Worm (Caenorhabditis elegans) whole organism, early embryonic: ENCODE results near the gene Y57A10A.2.

Source experiments
- B0310.2 ChIP-seq: sonication (generic microtip); optimal IDR thresholded peaks from 2 replicates; lab custom pipeline; 2016; ENCODE audit warnings: mild to moderate bottlenecking, missing genetic modification characterization, missing compliant biosample characterization
- F13C5.2 ChIP-seq: sonication (generic microtip); optimal IDR thresholded peaks from 2 replicates; lab custom pipeline; 2017; ENCODE audit warnings: mild to moderate bottlenecking, missing genetic modification characterization, inconsistent platforms, missing compliant biosample characterization
- aly-1 ChIP-seq: sonication (generic microtip); optimal IDR thresholded peaks from 2 replicates; lab custom pipeline; 2016; ENCODE audit warnings: missing genetic modification characterization, missing compliant biosample characterization
- ama-1 ChIP-seq: fragments of 150-350 bp; optimal IDR thresholded peaks from 2 replicates; lab custom pipeline; 2014
- ceh-13 ChIP-seq: fragments of 200-800 bp; sonication (Bioruptor generic); optimal IDR thresholded peaks from 2 replicates; lab custom pipeline; 2018; ENCODE audit warnings: mild to moderate bottlenecking, missing genetic modification characterization, missing compliant biosample characterization
- ceh-36 ChIP-seq: sonication (generic microtip); optimal IDR thresholded peaks from 2 replicates; lab custom pipeline; 2016; ENCODE audit warnings: missing genetic modification characterization, inconsistent platforms, missing compliant biosample characterization
- ets-7 ChIP-seq: sonication (generic microtip); optimal IDR thresholded peaks from 2 replicates; lab custom pipeline; 2016; ENCODE audit warnings: missing genotype, missing genetic modification characterization, missing compliant biosample characterization
- flt-1 ChIP-seq: fragments of 200-800 bp; sonication (Bioruptor generic); IDR thresholded peaks from 2 replicates; pipeline ENCODE4 v1.3.6; 2022; ENCODE audit warnings: missing genetic modification characterization, missing compliant biosample characterization
- hmbx-1 ChIP-seq: sonication (generic microtip); optimal IDR thresholded peaks from 2 replicates; lab custom pipeline; 2016; ENCODE audit warnings: mild to moderate bottlenecking, missing genetic modification characterization, missing compliant biosample characterization
- hmg-4 ChIP-seq: fragments of 200-800 bp; sonication (Bioruptor generic); optimal IDR thresholded peaks from 2 replicates; lab custom pipeline; 2018; ENCODE audit warnings: mild to moderate bottlenecking, missing genetic modification characterization, missing compliant biosample characterization
- hnd-1 ChIP-seq: sonication (generic microtip); optimal IDR thresholded peaks from 2 replicates; lab custom pipeline; 2016; ENCODE audit warnings: missing genetic modification characterization, missing compliant biosample characterization
- pes-1 ChIP-seq: fragments of 200-800 bp; sonication (Bioruptor generic); IDR thresholded peaks from 2 replicates; pipeline ENCODE4 v1.3.6; 2022; ENCODE audit warnings: missing genetic modification reagents, missing genetic modification characterization, missing compliant biosample characterization
- scrt-1 ChIP-seq: fragments of 200-800 bp; sonication (Bioruptor generic); IDR thresholded peaks from 2 replicates; pipeline ENCODE4 v1.3.6; 2022; ENCODE audit warnings: missing genetic modification characterization, missing compliant biosample characterization
- sea-1 ChIP-seq: fragments of 200-800 bp; sonication (Bioruptor generic); conservative IDR thresholded peaks from 2 replicates; pipeline ENCODE4 v1.3.6; 2022; ENCODE audit warnings: missing genetic modification characterization, missing compliant biosample characterization
- tbx-11 ChIP-seq: fragments of 200-800 bp; sonication (Bioruptor generic); IDR thresholded peaks from 2 replicates; pipeline ENCODE4 v1.3.6; 2022; ENCODE audit warnings: missing genetic modification characterization, missing compliant biosample characterization
- tbx-37 ChIP-seq: fragments of 200-800 bp; sonication (Bioruptor generic); conservative IDR thresholded peaks from 2 replicates; pipeline ENCODE4 v1.3.6; 2022; ENCODE audit warnings: missing genetic modification reagents, missing genetic modification characterization, missing compliant biosample characterization
- tra-4 ChIP-seq: sonication (generic microtip); optimal IDR thresholded peaks from 2 replicates; lab custom pipeline; 2017; ENCODE audit warnings: missing genetic modification characterization, missing compliant biosample characterization

Gene Y57A10A.2

DNA sequence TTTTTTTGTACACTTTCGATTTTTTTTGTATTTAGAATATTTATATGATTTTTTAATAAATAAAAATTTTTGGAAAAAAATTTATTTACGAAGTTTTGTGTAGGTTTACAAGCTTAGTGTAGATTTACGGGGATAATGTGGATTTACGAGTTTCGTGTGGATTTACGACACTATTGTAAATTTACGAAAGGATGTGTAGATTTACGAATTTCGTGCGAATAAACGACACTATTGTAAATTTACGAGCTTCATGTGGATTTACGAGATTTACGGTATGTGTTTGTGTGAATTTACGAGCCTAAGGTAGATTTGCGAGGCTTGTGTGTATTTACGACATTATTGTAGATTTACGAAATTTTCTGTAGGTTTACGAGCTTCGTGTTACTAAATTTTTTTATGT is 41.8 kb downstream of the Y57A10A.2 start:
- no peak for TF ChIP-seq F13C5.2 (tag; lab: Kevin White, UChicago)
- no peak for TF ChIP-seq flt-1 (GFP tag; lab: Robert Waterston, UW)
- no peak for TF ChIP-seq tbx-37 (GFP tag; lab: Robert Waterston, UW)
- no peak for TF ChIP-seq ama-1 (lab: Kevin White, UChicago)
- no peak for TF ChIP-seq scrt-1 (GFP tag; lab: Robert Waterston, UW)
- TF ChIP-seq ets-7 (tag; lab: Kevin White, UChicago), result no peak
- TF ChIP-seq B0310.2 (tag; lab: Kevin White, UChicago), result no peak
- no peak for TF ChIP-seq ceh-13
- no peak for TF ChIP-seq ceh-36 (tag; lab: Kevin White, UChicago)
- TF ChIP-seq hmbx-1 (tag; lab: Kevin White, UChicago), result no peak
- TF ChIP-seq aly-1, result no peak
- no peak for TF ChIP-seq hmg-4 (GFP tag; lab: Kevin White, UChicago)
- no peak for TF ChIP-seq tra-4
- TF ChIP-seq tbx-11 (GFP tag; lab: Robert Waterston, UW), result no peak
- TF ChIP-seq pes-1, result no peak
- no peak for TF ChIP-seq hnd-1 (tag; lab: Kevin White, UChicago)
- TF ChIP-seq sea-1, result no peak

- TF ChIP-seq tbx-11 (GFP tag; lab: Robert Waterston, UW) (no peak), aly-1 (no peak), ets-7 (tag; lab: Kevin White, UChicago) (no peak), B0310.2 (tag; lab: Kevin White, UChicago) (no peak)
Observed at ce11 chrII:12199209-12199608, 51.8 kb downstream of the Y57A10A.2 start.
